Worm (Caenorhabditis elegans): ENCODE data around the gene oac-56.

The oac-56 gene

DNA sequence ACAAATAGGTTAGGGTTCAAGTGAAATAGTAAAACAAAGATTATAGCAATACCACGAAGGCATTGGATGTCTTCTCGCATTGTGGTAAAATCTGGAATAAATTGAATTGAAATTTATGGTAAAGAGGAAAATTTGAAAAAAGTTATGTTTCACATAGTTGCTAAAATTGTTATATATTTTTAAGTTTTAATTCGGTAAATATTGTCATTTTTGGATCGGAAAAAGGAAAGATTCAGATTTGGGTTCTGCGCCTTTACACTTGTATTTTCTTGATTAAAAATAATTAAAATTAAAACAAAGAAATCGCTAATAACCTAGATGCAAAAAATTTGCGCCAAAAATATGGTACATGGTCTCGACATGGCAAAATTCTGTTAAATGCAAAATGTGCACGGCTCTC, at the start of gene oac-56:
Gene oac-56, minus strand, starts transcription at position 101 of the 400 bp plus-strand sequence.
- TF ChIP-seq C38D4.7 (GFP tag; optimal IDR thresholded peaks at IDR 0.05) (no peak), ceh-24 (tag; optimal IDR thresholded peaks at IDR 0.05) (no peak), ceh-14 (tag; optimal IDR thresholded peaks at IDR 0.05) (no peak), pag-3 (tag; optimal IDR thresholded peaks at IDR 0.05; ENCODE audit: borderline replicate concordance) (no peak)

DNA sequence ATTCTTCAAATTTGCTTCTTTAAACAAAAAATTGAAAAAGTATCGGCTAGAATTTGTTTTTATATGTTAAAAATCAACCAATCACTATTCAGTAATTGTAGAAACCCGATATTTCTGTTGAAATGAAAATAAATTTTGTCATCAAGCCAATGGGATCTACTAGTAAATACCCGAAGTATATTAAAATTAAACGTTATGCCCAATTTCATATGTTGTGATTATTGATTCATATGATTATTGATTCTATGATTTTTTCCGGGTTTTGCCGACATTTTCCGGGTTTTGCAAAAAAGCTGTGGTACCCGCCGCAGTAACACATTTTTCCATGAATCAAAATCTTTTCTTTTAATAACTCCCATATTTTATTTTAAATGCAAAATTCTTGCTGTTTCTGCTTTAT, 45.0 kb upstream of the oac-56 start:
- TF ChIP-seq F13H6.1 (tag; optimal IDR thresholded peaks at IDR 0.05) (no peak), ahr-1 (tag; optimal IDR thresholded peaks at IDR 0.05) (no peak), sox-2 (GFP tag; IDR thresholded peaks at IDR 0.05) (no peak), ceh-19 (GFP tag; optimal IDR thresholded peaks at IDR 0.05) (no peak), pax-1 (tag; optimal IDR thresholded peaks at IDR 0.05) (no peak), hlh-13 (GFP tag; optimal IDR thresholded peaks at IDR 0.05) (no peak), pat-9 (tag; optimal IDR thresholded peaks at IDR 0.05) (no peak), ceh-48 (tag; optimal IDR thresholded peaks at IDR 0.05) (no peak), ceh-14 (tag; optimal IDR thresholded peaks at IDR 0.05) (no peak), ceh-2 (tag; optimal IDR thresholded peaks at IDR 0.05) (no peak), unc-55 (GFP tag; optimal IDR thresholded peaks at IDR 0.05) (no peak), elt-4 (tag; optimal IDR thresholded peaks at IDR 0.05) (no peak), nfya-1 (tag; optimal IDR thresholded peaks at IDR 0.05) (no peak), Y22D7AL.16 (tag; optimal IDR thresholded peaks at IDR 0.05) (no peak), ref-2 (tag; optimal IDR thresholded peaks at IDR 0.05) (no peak), ceh-22 (tag; optimal IDR thresholded peaks at IDR 0.05) (no peak), gmeb-2 (tag; optimal IDR thresholded peaks at IDR 0.05) (no peak), dve-1 (tag; optimal IDR thresholded peaks at IDR 0.05) (no peak), dmd-4 (tag; optimal IDR thresholded peaks at IDR 0.05; ENCODE audit: borderline replicate concordance) (no peak)

DNA sequence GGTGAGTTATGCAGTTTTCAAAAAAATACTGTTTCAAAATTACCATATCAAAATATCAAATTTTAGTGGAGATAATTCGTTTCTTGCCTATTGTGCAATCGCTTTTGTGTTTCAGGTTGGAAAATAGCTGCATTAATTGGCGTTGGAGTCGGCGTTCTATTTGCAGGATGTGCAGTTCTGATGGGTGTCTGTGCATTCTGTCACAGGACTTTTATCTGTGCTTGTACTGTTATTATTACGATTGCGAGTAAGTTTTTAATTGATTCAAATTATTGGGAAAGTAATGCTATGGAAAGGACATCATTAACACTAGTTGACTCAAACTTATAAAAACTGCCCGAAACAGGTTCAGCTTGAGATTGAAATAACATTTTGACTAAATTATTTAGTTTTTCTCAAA, 44.3 kb upstream of the oac-56 start:
- TF ChIP-seq rnt-1 (tag; optimal IDR thresholded peaks at IDR 0.05) (no peak), F13H6.1 (tag; optimal IDR thresholded peaks at IDR 0.05) (no peak), ceh-24 (tag; optimal IDR thresholded peaks at IDR 0.05) (no peak), ceh-9 (tag; optimal IDR thresholded peaks at IDR 0.05) (no peak), K09A11.1 (tag; optimal IDR thresholded peaks at IDR 0.05; ENCODE audit: insufficient read depth) (no peak), elt-4 (tag; optimal IDR thresholded peaks at IDR 0.05) (no peak)

DNA sequence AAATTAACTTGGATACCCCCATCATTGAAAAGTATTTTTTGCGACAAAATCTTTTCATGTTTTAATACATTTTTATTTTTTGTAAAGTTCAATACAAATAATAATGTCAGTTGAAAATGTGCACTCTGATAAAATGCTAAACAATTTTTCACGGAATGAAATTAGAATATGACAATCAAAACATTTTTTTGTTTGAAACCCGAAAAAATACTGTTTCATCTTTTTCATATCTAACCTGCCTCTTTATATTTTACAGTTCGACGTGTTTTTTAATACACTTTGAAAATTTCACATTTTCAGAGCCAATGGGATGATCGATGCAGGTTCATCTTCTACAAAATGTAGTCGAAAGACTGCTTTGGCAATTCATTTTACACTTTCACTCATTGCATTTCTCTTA, 43.3 kb upstream of the oac-56 start, which contains the start of gene clc-8:
Gene clc-8, plus strand, starts transcription at position 301 of the 400 bp plus-strand sequence.
- no peak for TF ChIP-seq nhr-11 (tag; optimal IDR thresholded peaks at IDR 0.05)
- no peak for TF ChIP-seq ceh-30 (tag; optimal IDR thresholded peaks at IDR 0.05)
- TF ChIP-seq tbx-7 (tag; optimal IDR thresholded peaks at IDR 0.05), result no peak
- TF ChIP-seq Y22D7AL.16 (tag; optimal IDR thresholded peaks at IDR 0.05), result no peak
- no peak for TF ChIP-seq npax-4 (tag; optimal IDR thresholded peaks at IDR 0.05)
- TF ChIP-seq C08G9.2 (tag; optimal IDR thresholded peaks at IDR 0.05), result no peak
- no peak for TF ChIP-seq ceh-34 (tag; optimal IDR thresholded peaks at IDR 0.05)
- TF ChIP-seq odd-2 (tag; optimal IDR thresholded peaks at IDR 0.05), result no peak
- no peak for TF ChIP-seq lin-11 (tag; optimal IDR thresholded peaks at IDR 0.05)
- no peak for TF ChIP-seq ceh-19 (GFP tag; optimal IDR thresholded peaks at IDR 0.05)
- no peak for TF ChIP-seq ceh-9 (tag; optimal IDR thresholded peaks at IDR 0.05)
- TF ChIP-seq syd-9 (tag; optimal IDR thresholded peaks at IDR 0.05), result no peak
- no peak for TF ChIP-seq nfya-1 (tag; optimal IDR thresholded peaks at IDR 0.05)
- no peak for TF ChIP-seq elt-2 (tag; optimal IDR thresholded peaks at IDR 0.05)
- no peak for TF ChIP-seq lim-6 (tag; optimal IDR thresholded peaks at IDR 0.05)
- TF ChIP-seq elt-4 (tag; optimal IDR thresholded peaks at IDR 0.05), result no peak
- TF ChIP-seq dve-1 (tag; optimal IDR thresholded peaks at IDR 0.05), result no peak

All from whole organism, late embryonic.